Fruit fly (Drosophila melanogaster): ENCODE measurements around the gene Diedel.

Gene Diedel

dm6 chr3R:29458689-29459136, 34.9 kb upstream of the Diedel start (continued):
- TF ChIP-seq CG2116 (GFP tag; optimal IDR thresholded peaks at IDR 0.05) (no peak), da (GFP tag; optimal IDR thresholded peaks at IDR 0.05) (peak; percentile 43), CG9932 (GFP tag; IDR thresholded peaks at IDR 0.05) (no peak), CG1024 (GFP tag; IDR thresholded peaks at IDR 0.05) (peak; percentile 35; the same call in 1 of the 2 replicates), CG4404 (GFP tag; IDR thresholded peaks at IDR 0.05) (peak; percentile 25; the same call in 1 of the 2 replicates), CG17385 (GFP tag; optimal IDR thresholded peaks at IDR 0.05) (peak; percentile 8), CTCF (GFP tag; optimal IDR thresholded peaks at IDR 0.05) (no peak), peb (GFP tag; IDR thresholded peaks at IDR 0.05) (no peak), z (GFP tag; IDR thresholded peaks at IDR 0.05) (no peak), CG10366 (GFP tag; IDR thresholded peaks at IDR 0.05) (no peak), Dp (GFP tag; optimal IDR thresholded peaks at IDR 0.05) (no peak), CG4282 (GFP tag; optimal IDR thresholded peaks at IDR 0.05) (no peak), CG12236 (GFP tag; optimal IDR thresholded peaks at IDR 0.05) (peak; percentile 12), CG31441 (GFP tag; IDR thresholded peaks at IDR 0.05) (peak; percentile 75), chif (GFP tag; optimal IDR thresholded peaks at IDR 0.05) (peak; percentile 29 to 56), Sox100B (GFP tag; optimal IDR thresholded peaks at IDR 0.05) (peak; percentile 70), dysf (GFP tag; IDR thresholded peaks at IDR 0.05) (0 out of 3 replicates have a peak, but pooled peaks have one; percentile 26), CG7987 (GFP tag; optimal IDR thresholded peaks at IDR 0.05) (peak; percentile 3), CG8290 (GFP tag; optimal IDR thresholded peaks at IDR 0.05) (no peak), CG8290 (tag; optimal IDR thresholded peaks at IDR 0.05) (no peak), wek (GFP tag; optimal IDR thresholded peaks at IDR 0.05) (peak; percentile 34), CG17612 (GFP tag; IDR thresholded peaks at IDR 0.05) (no peak), shn (GFP tag; optimal IDR thresholded peaks at IDR 0.05) (no peak), tup (GFP tag; optimal IDR thresholded peaks at IDR 0.05) (no peak), CG9215 (GFP tag; IDR thresholded peaks at IDR 0.05) (no peak), CG7271 (tag; optimal IDR thresholded peaks at IDR 0.05) (peak; percentile 57), Atf3 (GFP tag; optimal IDR thresholded peaks at IDR 0.05) (peak; percentile 35), kni (GFP tag; optimal IDR thresholded peaks at IDR 0.05) (peak; percentile 67), lmd (GFP tag; IDR thresholded peaks at IDR 0.05) (no peak; the same call in 1 of the 2 replicates), nerfin-1 (tag; optimal IDR thresholded peaks at IDR 0.05) (peak; percentile 43), ATbp (GFP tag; optimal IDR thresholded peaks at IDR 0.05) (peak; percentile 65), Trl (optimal IDR thresholded peaks at IDR 0.05) (no peak), Trl (GFP tag; optimal IDR thresholded peaks at IDR 0.05) (peak; percentile 29), CG13123 (GFP tag; optimal IDR thresholded peaks at IDR 0.05) (no peak), rib (GFP tag; IDR thresholded peaks at IDR 0.05) (no peak), CG43689 (GFP tag; IDR thresholded peaks at IDR 0.05) (no peak), CG16863 (GFP tag; optimal IDR thresholded peaks at IDR 0.05) (peak; percentile 54), cas (GFP tag; IDR thresholded peaks at IDR 0.05) (no peak), nmo (GFP tag; optimal IDR thresholded peaks at IDR 0.05) (peak; percentile 58), CG17361 (GFP tag; IDR thresholded peaks at IDR 0.05) (peak; percentile 64), tin (GFP tag; optimal IDR thresholded peaks at IDR 0.05) (peak; percentile 33), Eip74EF (GFP tag; optimal IDR thresholded peaks at IDR 0.05) (peak in 1 of 2 experiments; percentile 9), hbn (GFP tag; IDR thresholded peaks at IDR 0.05; ENCODE audit: partially characterized antibody) (no peak), CG4820 (GFP tag; optimal IDR thresholded peaks at IDR 0.05) (peak; percentile 56), Dad (GFP tag; optimal IDR thresholded peaks at IDR 0.05) (peak; percentile 5), Hr3 (GFP tag; optimal IDR thresholded peaks at IDR 0.05) (peak; percentile 58), CG32772 (GFP tag; IDR thresholded peaks at IDR 0.05) (no peak), tx (GFP tag; optimal IDR thresholded peaks at IDR 0.05) (peak; percentile 49), tio (GFP tag; optimal IDR thresholded peaks at IDR 0.05) (peak; percentile 45), CG11695 (GFP tag; IDR thresholded peaks at IDR 0.05) (no peak; the same call in 2 of the 3 replicates), PHDP (tag; optimal IDR thresholded peaks at IDR 0.05) (peak; percentile 49), pnt (GFP tag; optimal IDR thresholded peaks at IDR 0.05) (peak; percentile 48), Hr39 (optimal IDR thresholded peaks at IDR 0.05) (no peak), Atf6 (GFP tag; IDR thresholded peaks at IDR 0.05) (no peak)
